Fruit fly (Drosophila melanogaster) whole organism, wandering third instar larva: Measurements from ENCODE around the gene ssh.

Experiments
- Sp1 ChIP-seq: fragments of 200-800 bp; sonication (Bioruptor generic); optimal IDR thresholded peaks from 3 replicates; lab custom pipeline; 2019; ENCODE audit warnings: missing biosample characterization, mild to moderate bottlenecking, missing genetic modification characterization, moderate library complexity
- dsf ChIP-seq: sonication (Bioruptor generic); optimal IDR thresholded peaks from 2 replicates; lab custom pipeline; 2016; ENCODE audit warnings: missing biosample characterization, missing genetic modification characterization, borderline replicate concordance

DNA sequence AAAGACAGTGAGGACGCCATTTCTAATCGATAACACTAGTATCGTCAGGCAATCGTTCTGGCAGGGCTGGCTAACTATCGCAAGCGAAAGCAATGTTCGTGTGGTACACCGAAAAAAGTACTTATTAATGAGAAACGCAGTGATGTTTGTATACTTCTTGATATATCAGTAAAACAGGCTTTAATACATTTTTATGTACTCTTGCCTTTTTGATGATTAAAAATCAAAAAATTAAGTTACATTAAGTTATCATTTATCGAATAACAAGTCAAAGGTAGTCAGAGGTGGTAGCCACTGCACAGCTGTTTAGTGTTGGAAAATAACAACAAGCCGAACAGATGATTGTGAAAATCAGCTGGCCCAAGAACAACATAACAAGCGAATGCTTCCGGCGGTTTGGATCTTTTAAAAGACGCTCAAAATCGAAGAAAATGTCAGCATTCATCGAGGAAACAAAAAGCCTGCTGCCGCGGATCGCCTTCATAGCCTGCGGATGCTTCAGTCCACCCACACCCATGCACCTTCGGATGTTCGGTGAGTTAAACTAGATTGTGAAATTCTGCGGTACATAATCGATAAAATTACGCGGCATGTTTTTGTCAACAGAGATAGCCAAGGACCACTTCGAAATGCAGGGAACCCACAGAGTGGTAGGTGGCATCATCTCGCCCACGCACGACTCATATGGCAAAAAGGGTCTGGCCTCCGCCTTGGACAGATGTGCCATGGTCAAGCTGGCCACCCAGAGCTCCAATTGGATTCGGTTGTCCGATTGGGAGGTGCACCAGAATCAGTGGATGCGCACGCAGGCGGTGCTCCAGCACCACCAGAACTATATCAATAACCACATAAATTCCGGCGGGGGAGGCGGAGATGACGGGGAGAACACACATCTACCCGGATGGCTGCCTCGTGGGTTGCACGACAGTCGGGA lies at the start of gene ssh, which contains the start of gene Nmnat:
- TF ChIP-seq dsf (no peak), Sp1 (peak; percentile 35)
